Worm (Caenorhabditis elegans) whole organism, L3 larva: ENCODE data around the gene cut-4.

Experiments used
- R02D3.7 ChIP-seq: fragments of 150-350 bp; optimal IDR thresholded peaks from 2 replicates; lab custom pipeline; 2014; ENCODE audit warnings: missing biosample characterization, missing genetic modification characterization
- ZK546.5 ChIP-seq: sonication (generic microtip); optimal IDR thresholded peaks from 2 replicates; lab custom pipeline; 2017; ENCODE audit warnings: missing biosample characterization, missing genetic modification characterization
- aly-2 ChIP-seq: fragments of 150-350 bp; optimal IDR thresholded peaks from 2 replicates; lab custom pipeline; 2014; ENCODE audit warnings: missing biosample characterization, missing genetic modification characterization
- ama-1 ChIP-seq: fragments of 150-350 bp; optimal IDR thresholded peaks from 2 replicates; lab custom pipeline; 2018
- ceh-16 ChIP-seq: sonication (generic microtip); optimal IDR thresholded peaks from 2 replicates; lab custom pipeline; 2017; ENCODE audit warnings: missing biosample characterization, missing genetic modification characterization
- ceh-28 ChIP-seq: fragments of 150-350 bp; optimal IDR thresholded peaks from 2 replicates; lab custom pipeline; 2014; ENCODE audit warnings: missing biosample characterization, missing genetic modification reagents, missing genetic modification characterization
- ceh-82 ChIP-seq: fragments of 150-350 bp; optimal IDR thresholded peaks from 2 replicates; lab custom pipeline; 2014; ENCODE audit warnings: missing biosample characterization, missing genetic modification characterization
- ceh-9 ChIP-seq: sonication (generic microtip); optimal IDR thresholded peaks from 2 replicates; lab custom pipeline; 2018; ENCODE audit warnings: missing biosample characterization, missing genetic modification characterization
- daf-12 ChIP-seq: fragments of 150-350 bp; optimal IDR thresholded peaks from 2 replicates; lab custom pipeline; 2014; ENCODE audit warnings: missing biosample characterization, missing genetic modification reagents, missing genetic modification characterization
- egl-27 ChIP-seq: sonication (generic microtip); optimal IDR thresholded peaks from 4 replicates; lab custom pipeline; 2017; ENCODE audit warnings: missing biosample characterization, missing genetic modification reagents, missing genetic modification characterization
- egl-5 ChIP-seq: fragments of 150-350 bp; optimal IDR thresholded peaks from 2 replicates; lab custom pipeline; 2017; ENCODE audit warnings: missing biosample characterization, missing genetic modification reagents, missing genetic modification characterization, inconsistent platforms
- elt-1 ChIP-seq: fragments of 150-350 bp; optimal IDR thresholded peaks from 2 replicates; lab custom pipeline; 2014; ENCODE audit warnings: missing biosample characterization, missing genetic modification characterization
- elt-2 ChIP-seq: sonication (generic microtip); optimal IDR thresholded peaks from 2 replicates; lab custom pipeline; 2016; ENCODE audit warnings: missing genetic modification reagents, mild to moderate bottlenecking, missing genetic modification characterization, missing compliant biosample characterization
- elt-3 ChIP-seq, 3 experiments: fragments of 150-350 bp in 1 of 3; sonication (generic microtip) in 2 of 3; optimal IDR thresholded peaks; 2 replicates in 2 of 3; 4 replicates in 1 of 3; lab custom pipeline; 2014 to 2017; ENCODE audit warnings: missing biosample characterization in 3 of 3, missing genetic modification characterization in 3 of 3
- eor-1 ChIP-seq, 2 experiments: fragments of 150-350 bp; optimal IDR thresholded peaks; 2 replicates each; lab custom pipeline; 2014 to 2018; ENCODE audit warnings: missing biosample characterization in 2 of 2, missing genetic modification characterization in 2 of 2
- fkh-10 ChIP-seq: sonication (generic microtip); optimal IDR thresholded peaks from 2 replicates; lab custom pipeline; 2017; ENCODE audit warnings: missing biosample characterization, missing genetic modification reagents, missing genetic modification characterization
- fkh-2 ChIP-seq: fragments of 150-350 bp; optimal IDR thresholded peaks from 2 replicates; lab custom pipeline; 2014; ENCODE audit warnings: missing biosample characterization, missing genetic modification reagents, missing genetic modification characterization
- fos-1 ChIP-seq: fragments of 150-350 bp; optimal IDR thresholded peaks from 2 replicates; lab custom pipeline; 2014; ENCODE audit warnings: missing biosample characterization, missing genetic modification characterization
- hmg-11 ChIP-seq: sonication (generic microtip); optimal IDR thresholded peaks from 2 replicates; lab custom pipeline; 2016; ENCODE audit warnings: missing genetic modification characterization, missing compliant biosample characterization
- jun-1 ChIP-seq: fragments of 150-350 bp; optimal IDR thresholded peaks from 2 replicates; lab custom pipeline; 2014; ENCODE audit warnings: missing biosample characterization, missing genetic modification reagents, missing genetic modification characterization
- lin-15B ChIP-seq: fragments of 150-350 bp; optimal IDR thresholded peaks from 2 replicates; lab custom pipeline; 2014; ENCODE audit warnings: missing biosample characterization, missing genetic modification characterization
- lin-39 ChIP-seq: fragments of 150-350 bp; optimal IDR thresholded peaks from 2 replicates; lab custom pipeline; 2018; ENCODE audit warnings: missing biosample characterization, missing genetic modification reagents, missing genetic modification characterization
- lsy-12 ChIP-seq: sonication (generic microtip); optimal IDR thresholded peaks from 2 replicates; lab custom pipeline; 2016; ENCODE audit warnings: mild to moderate bottlenecking, missing genetic modification characterization, missing compliant biosample characterization
- mdl-1 ChIP-seq: fragments of 150-350 bp; optimal IDR thresholded peaks from 2 replicates; lab custom pipeline; 2014; ENCODE audit warnings: missing biosample characterization, missing genetic modification characterization
- mml-1 ChIP-seq: fragments of 150-350 bp; sonication (generic microtip); optimal IDR thresholded peaks from 3 replicates; lab custom pipeline; 2014; ENCODE audit warnings: missing biosample characterization, missing genetic modification characterization
- nfya-1 ChIP-seq: sonication (generic microtip); optimal IDR thresholded peaks from 2 replicates; lab custom pipeline; 2017; ENCODE audit warnings: missing genetic modification characterization, mild to moderate bottlenecking, missing compliant biosample characterization, antibody characterized with exemption, moderate library complexity; ENCODE audit not compliant: insufficient read depth
- nhr-11 ChIP-seq: fragments of 150-350 bp; optimal IDR thresholded peaks from 2 replicates; lab custom pipeline; 2014; ENCODE audit warnings: missing biosample characterization, missing genetic modification characterization
- nhr-12 ChIP-seq: fragments of 150-350 bp; optimal IDR thresholded peaks from 2 replicates; lab custom pipeline; 2014; ENCODE audit warnings: missing biosample characterization, missing genetic modification characterization
- nhr-23 ChIP-seq: fragments of 150-350 bp; optimal IDR thresholded peaks from 2 replicates; lab custom pipeline; 2014; ENCODE audit warnings: missing biosample characterization, missing genetic modification reagents, missing genetic modification characterization
- nhr-237 ChIP-seq: fragments of 150-350 bp; optimal IDR thresholded peaks from 2 replicates; lab custom pipeline; 2014; ENCODE audit warnings: missing biosample characterization, missing genetic modification characterization
- nhr-25 ChIP-seq: sonication (generic microtip); optimal IDR thresholded peaks from 2 replicates; lab custom pipeline; 2017; ENCODE audit warnings: missing biosample characterization, missing genetic modification characterization
- nhr-28 ChIP-seq: fragments of 150-350 bp; optimal IDR thresholded peaks from 2 replicates; lab custom pipeline; 2014; ENCODE audit warnings: missing biosample characterization, missing genetic modification characterization
- nhr-43 ChIP-seq: sonication (generic microtip); optimal IDR thresholded peaks from 2 replicates; lab custom pipeline; 2016; ENCODE audit warnings: mild to moderate bottlenecking, missing genetic modification characterization, missing compliant biosample characterization; ENCODE audit not compliant: poor library complexity, severe bottlenecking
- nhr-67 ChIP-seq: fragments of 150-350 bp; optimal IDR thresholded peaks from 2 replicates; lab custom pipeline; 2014; ENCODE audit warnings: missing biosample characterization, missing genetic modification characterization
- nhr-76 ChIP-seq: fragments of 150-350 bp; sonication (generic microtip); optimal IDR thresholded peaks from 5 replicates; lab custom pipeline; 2014; ENCODE audit warnings: missing biosample characterization, missing genetic modification characterization
- nhr-77 ChIP-seq: fragments of 150-350 bp; optimal IDR thresholded peaks from 2 replicates; lab custom pipeline; 2014; ENCODE audit warnings: missing biosample characterization, missing genetic modification characterization
- pha-4 ChIP-seq: fragments of 150-350 bp; optimal IDR thresholded peaks from 2 replicates; lab custom pipeline; 2014; ENCODE audit warnings: missing biosample characterization, missing genetic modification reagents, missing genetic modification characterization
- pqm-1 ChIP-seq: fragments of 150-350 bp; optimal IDR thresholded peaks from 2 replicates; lab custom pipeline; 2017; ENCODE audit warnings: missing biosample characterization, missing genetic modification characterization, inconsistent platforms
- sea-2 ChIP-seq: fragments of 150-350 bp; sonication (generic microtip); optimal IDR thresholded peaks from 4 replicates; lab custom pipeline; 2014; ENCODE audit warnings: missing biosample characterization, missing genetic modification reagents, missing genetic modification characterization
- skn-1 ChIP-seq: fragments of 150-350 bp; optimal IDR thresholded peaks from 2 replicates; lab custom pipeline; 2014; ENCODE audit warnings: missing biosample characterization, missing genetic modification characterization
- snpc-4 ChIP-seq: fragments of 150-350 bp; optimal IDR thresholded peaks from 2 replicates; lab custom pipeline; 2014; ENCODE audit warnings: missing biosample characterization, missing genetic modification characterization
- tbx-2 ChIP-seq: sonication (generic microtip); optimal IDR thresholded peaks from 2 replicates; lab custom pipeline; 2016; ENCODE audit warnings: mild to moderate bottlenecking, missing genetic modification characterization, missing compliant biosample characterization
- unc-39 ChIP-seq: sonication (generic microtip); optimal IDR thresholded peaks from 4 replicates; lab custom pipeline; 2017; ENCODE audit warnings: missing biosample characterization, missing genetic modification characterization
- unc-62 ChIP-seq: fragments of 150-350 bp; sonication (generic microtip); optimal IDR thresholded peaks from 4 replicates; lab custom pipeline; 2014; ENCODE audit warnings: missing biosample characterization, missing genetic modification reagents, missing genetic modification characterization
- zag-1 ChIP-seq: fragments of 150-350 bp; optimal IDR thresholded peaks from 2 replicates; lab custom pipeline; 2014; ENCODE audit warnings: missing biosample characterization, missing genetic modification characterization
- ztf-11 ChIP-seq: fragments of 150-350 bp; optimal IDR thresholded peaks from 2 replicates; lab custom pipeline; 2014; ENCODE audit warnings: missing biosample characterization, missing genetic modification characterization
- ztf-4 ChIP-seq: fragments of 150-350 bp; optimal IDR thresholded peaks from 2 replicates; lab custom pipeline; 2014; ENCODE audit warnings: missing biosample characterization, missing genetic modification characterization

Gene cut-4

ce11 chrII:10435836-10436235 lies at the start of gene cut-4:
TSS of gene cut-4 (plus strand) at chrII:10436136.
- TF ChIP-seq mdl-1 (tag; lab: Kevin White, UChicago) = no peak
- no peak for TF ChIP-seq fkh-10
- no peak for TF ChIP-seq nhr-25 (tag; lab: Kevin White, UChicago)
- no peak for TF ChIP-seq lsy-12
- no peak for TF ChIP-seq nfya-1 (tag; lab: Kevin White, UChicago)
- no peak for TF ChIP-seq nhr-77 (tag; lab: Kevin White, UChicago)

DNA sequence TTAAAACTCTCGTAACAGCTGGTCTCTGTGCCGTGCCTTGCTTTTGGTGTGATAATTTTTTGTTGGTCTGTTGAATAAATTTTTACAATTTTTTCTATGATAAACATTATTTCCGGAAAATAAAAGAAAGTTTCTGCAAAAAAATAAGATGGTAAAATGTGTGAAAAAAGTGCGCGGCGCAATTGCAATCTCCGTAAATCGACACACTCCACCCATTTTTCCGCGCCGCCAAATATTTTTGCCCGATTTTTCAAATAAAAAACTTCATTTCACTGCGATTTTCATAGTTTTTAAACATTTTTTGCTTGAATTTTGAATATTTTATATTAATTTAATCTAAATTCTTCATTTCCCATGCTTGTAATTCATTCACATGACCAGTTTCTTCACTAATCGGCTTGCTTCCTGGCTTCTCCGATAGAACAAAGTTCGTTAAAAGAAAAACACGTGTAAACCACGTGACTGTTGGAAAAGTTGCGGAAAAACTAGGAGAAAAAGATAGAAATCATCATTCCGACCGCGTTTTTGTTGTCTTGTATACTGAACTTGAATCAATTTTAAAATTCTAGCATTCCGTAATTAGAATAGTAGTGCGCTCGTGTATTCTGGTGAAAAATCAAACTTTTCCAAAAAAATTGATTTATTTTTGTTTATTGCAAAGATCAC lies 47.8 kb upstream of the cut-4 start:
- no peak for TF ChIP-seq pqm-1 (tag; lab: Kevin White, UChicago)
- no peak for TF ChIP-seq nhr-77 (tag; lab: Kevin White, UChicago)
- no peak for TF ChIP-seq elt-1 (tag; lab: Kevin White, UChicago)
- no peak for TF ChIP-seq fkh-2 (tag; lab: Kevin White, UChicago)
- peak; percentile 20 for TF ChIP-seq ceh-28 (tag; lab: Kevin White, UChicago)
- peak; percentile 87 for TF ChIP-seq nhr-23 (tag; lab: Kevin White, UChicago)
- no peak for TF ChIP-seq nhr-11
- peak; percentile 55 for TF ChIP-seq elt-2 (tag; lab: Kevin White, UChicago)
- TF ChIP-seq nhr-43 = peak; percentile 63
- TF ChIP-seq lsy-12 = peak; percentile 74
- TF ChIP-seq sea-2 (GFP tag; lab: Kevin White, UChicago) = no peak
- TF ChIP-seq ceh-82 (tag; lab: Kevin White, UChicago) = peak; percentile 34
- TF ChIP-seq ztf-4 = no peak
- peak; percentile 20 for TF ChIP-seq mdl-1 (tag; lab: Kevin White, UChicago)
- no peak for TF ChIP-seq ceh-9 (tag; lab: Kevin White, UChicago)
- no peak for TF ChIP-seq snpc-4
- no peak for TF ChIP-seq ama-1 (lab: Kevin White, UChicago)
- no peak for TF ChIP-seq eor-1 (tag; optimal IDR thresholded peaks at IDR 0.05; lab: Kevin White, UChicago)
- peak; percentile 60 for TF ChIP-seq hmg-11
- TF ChIP-seq nhr-237 (tag; lab: Kevin White, UChicago) = no peak
- peak; percentile 69 for TF ChIP-seq mml-1 (tag; lab: Kevin White, UChicago)
- TF ChIP-seq nfya-1 (tag; lab: Kevin White, UChicago) = peak; percentile 72
- TF ChIP-seq ZK546.5 = no peak
- peak; percentile 28 for TF ChIP-seq egl-5 (tag; lab: Kevin White, UChicago)
- peak; percentile 57 for TF ChIP-seq zag-1 (tag; lab: Kevin White, UChicago)
- TF ChIP-seq elt-3 (tag; optimal IDR thresholded peaks at IDR 0.05; lab: Kevin White, UChicago) = no peak
- TF ChIP-seq jun-1 = no peak
- peak; percentile 47 for TF ChIP-seq lin-15B (tag; lab: Kevin White, UChicago)
- no peak for TF ChIP-seq nhr-67
- peak; percentile 99 for TF ChIP-seq R02D3.7 (tag; lab: Kevin White, UChicago)
- TF ChIP-seq unc-62 (GFP tag; lab: Kevin White, UChicago) = no peak
- peak; percentile 80 for TF ChIP-seq pha-4
- TF ChIP-seq daf-12 (tag; lab: Kevin White, UChicago) = no peak
- TF ChIP-seq nhr-25 (tag; lab: Kevin White, UChicago) = peak; percentile 41
- TF ChIP-seq ztf-11 (tag; lab: Kevin White, UChicago) = no peak
- TF ChIP-seq unc-39 = no peak
- no peak for TF ChIP-seq nhr-28 (tag; lab: Kevin White, UChicago)
- TF ChIP-seq nhr-76 (tag; lab: Kevin White, UChicago) = peak; percentile 52
- TF ChIP-seq skn-1 (tag; lab: Kevin White, UChicago) = no peak
- no peak for TF ChIP-seq egl-27 (tag; lab: Kevin White, UChicago)
- no peak for TF ChIP-seq fkh-10
- TF ChIP-seq lin-39 = peak; percentile 32
- TF ChIP-seq tbx-2 = peak; percentile 29
- no peak for TF ChIP-seq nhr-12 (tag; lab: Kevin White, UChicago)
- TF ChIP-seq fos-1 (tag; lab: Kevin White, UChicago) = no peak
- no peak for TF ChIP-seq ceh-16
- TF ChIP-seq aly-2 (tag; lab: Kevin White, UChicago) = no peak
- TF ChIP-seq, all 47 proteins: peak for 19
